Worm (Caenorhabditis elegans): ENCODE data around the gene srg-66.

The srg-66 gene

ce11 chrV:5444037-5444436 is 38.2 kb downstream of the srg-66 start:
- no peak for TF ChIP-seq ztf-29 (GFP tag; IDR thresholded peaks at IDR 0.05)
- TF ChIP-seq tab-1 (GFP tag; IDR thresholded peaks at IDR 0.05), result no peak
- no peak for TF ChIP-seq ref-1 (GFP tag; conservative IDR thresholded peaks at IDR 0.05)
- TF ChIP-seq ztf-23 (GFP tag; IDR thresholded peaks at IDR 0.05), result no peak
- no peak for TF ChIP-seq klf-2 (GFP tag; conservative IDR thresholded peaks at IDR 0.05)
- no peak for TF ChIP-seq flt-1 (GFP tag; IDR thresholded peaks at IDR 0.05)
- no peak for TF ChIP-seq med-1 (GFP tag; optimal IDR thresholded peaks at IDR 0.05; ENCODE audit: insufficient read depth)
- TF ChIP-seq cog-1 (tag; optimal IDR thresholded peaks at IDR 0.05), result no peak
- TF ChIP-seq T22C8.4 (GFP tag; IDR thresholded peaks at IDR 0.05), result no peak

DNA sequence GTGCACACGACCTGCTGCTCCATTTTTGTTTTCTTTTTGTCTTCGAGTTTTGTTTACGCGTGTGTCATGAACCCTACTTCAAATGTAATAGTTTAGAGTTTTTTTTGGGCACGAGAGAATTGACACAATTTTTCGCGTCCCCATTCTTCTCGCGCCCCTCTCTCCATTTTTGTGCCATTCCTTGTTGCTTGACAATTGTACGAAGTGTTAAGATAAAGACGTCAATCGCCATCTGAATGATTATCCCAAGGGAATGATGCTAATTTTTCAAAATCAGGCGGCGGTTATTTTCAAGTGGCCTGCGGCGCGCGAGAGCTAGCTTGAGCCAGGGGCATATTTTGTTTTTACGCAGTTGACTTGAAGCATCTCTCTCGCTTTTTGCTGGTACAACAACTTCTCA is 39.8 kb downstream of the srg-66 start:
- TF ChIP-seq cog-1 (tag; optimal IDR thresholded peaks at IDR 0.05) (no peak), flt-1 (GFP tag; IDR thresholded peaks at IDR 0.05) (no peak), ztf-29 (GFP tag; IDR thresholded peaks at IDR 0.05) (no peak), klf-2 (GFP tag; conservative IDR thresholded peaks at IDR 0.05) (no peak), ztf-23 (GFP tag; IDR thresholded peaks at IDR 0.05) (no peak), med-1 (GFP tag; optimal IDR thresholded peaks at IDR 0.05; ENCODE audit: insufficient read depth) (no peak), T22C8.4 (GFP tag; IDR thresholded peaks at IDR 0.05) (no peak), tab-1 (GFP tag; IDR thresholded peaks at IDR 0.05) (no peak), ref-1 (GFP tag; conservative IDR thresholded peaks at IDR 0.05) (no peak)

DNA sequence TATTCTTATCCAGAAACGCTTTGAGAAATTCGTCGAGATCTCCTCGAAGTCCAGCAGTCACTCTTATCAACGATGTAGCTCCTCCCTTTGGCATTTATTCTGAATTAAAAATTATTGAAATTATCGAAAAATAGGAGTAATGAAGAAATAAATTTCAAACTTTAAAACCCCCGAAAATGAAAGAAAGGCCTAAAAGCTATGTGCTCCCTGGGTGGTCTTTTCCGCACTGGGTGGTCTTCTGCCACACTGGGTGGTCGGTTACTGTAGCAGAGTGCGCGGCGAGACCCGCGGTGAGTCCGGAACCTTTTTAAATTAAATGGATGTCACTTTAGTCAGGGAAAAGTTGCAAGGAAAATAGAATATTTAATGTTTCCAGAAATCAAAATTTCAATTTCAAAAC is 43.1 kb downstream of the srg-66 start, which contains the start of gene snpc-1.3:
Gene snpc-1.3 (minus strand): TSS at position 101 of the 400 bp plus-strand sequence.
- TF ChIP-seq flt-1 (GFP tag; IDR thresholded peaks at IDR 0.05), result no peak
- no peak for TF ChIP-seq T22C8.4 (GFP tag; IDR thresholded peaks at IDR 0.05)
- no peak for TF ChIP-seq ztf-29 (GFP tag; IDR thresholded peaks at IDR 0.05)
- no peak for TF ChIP-seq ztf-23 (GFP tag; IDR thresholded peaks at IDR 0.05)
- TF ChIP-seq tab-1 (GFP tag; IDR thresholded peaks at IDR 0.05), result no peak
- TF ChIP-seq ref-1 (GFP tag; conservative IDR thresholded peaks at IDR 0.05), result no peak
- TF ChIP-seq klf-2 (GFP tag; conservative IDR thresholded peaks at IDR 0.05), result no peak
- no peak for TF ChIP-seq cog-1 (tag; optimal IDR thresholded peaks at IDR 0.05)
- TF ChIP-seq med-1 (GFP tag; optimal IDR thresholded peaks at IDR 0.05; ENCODE audit: insufficient read depth), result no peak

DNA sequence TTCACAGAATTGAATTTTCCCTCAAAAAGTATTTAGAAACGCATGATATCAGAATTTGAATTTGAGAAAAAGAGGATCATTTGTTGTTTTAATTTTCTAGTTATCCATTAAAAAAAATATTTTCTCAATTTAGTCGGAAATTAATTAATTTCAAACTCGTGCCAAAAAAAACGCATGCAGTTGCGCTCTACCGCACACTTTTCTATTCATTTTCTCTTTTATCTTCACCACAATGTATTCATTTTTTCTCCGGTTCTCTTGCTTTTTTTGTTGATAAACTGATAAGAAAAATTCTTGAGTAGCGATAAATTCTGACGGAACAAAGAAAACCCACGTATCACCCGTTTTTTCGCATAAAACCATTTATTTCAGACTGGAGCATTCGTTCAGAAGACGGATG is 49.2 kb downstream of the srg-66 start, which contains the start of gene acl-6:
Gene acl-6 (plus strand): TSS at position 367 of the 400 bp plus-strand sequence.
- no peak for TF ChIP-seq cog-1 (tag; optimal IDR thresholded peaks at IDR 0.05)
- TF ChIP-seq tab-1 (GFP tag; IDR thresholded peaks at IDR 0.05), result no peak
- TF ChIP-seq ref-1 (GFP tag; conservative IDR thresholded peaks at IDR 0.05), result no peak

DNA sequence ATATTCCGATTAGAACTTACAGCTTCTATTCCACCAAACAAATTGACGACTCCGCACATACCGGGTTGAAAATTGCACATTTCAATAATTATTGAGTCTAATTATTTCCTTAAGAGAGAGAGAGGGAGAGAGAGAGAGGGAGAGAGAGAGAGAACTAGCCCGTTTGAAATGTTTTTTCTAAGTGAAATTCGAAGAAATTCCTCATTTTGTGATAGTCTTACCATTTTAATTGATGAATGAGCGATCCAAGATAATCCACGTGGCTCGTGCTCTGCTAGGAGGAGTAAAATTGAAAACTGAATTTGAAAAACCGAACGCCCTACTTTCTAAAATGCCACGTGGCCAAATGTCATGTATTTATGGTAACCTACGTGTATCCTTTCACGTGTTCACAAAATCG is 49.7 kb downstream of the srg-66 start, which contains the start of gene F08F3.8:
Gene F08F3.8 (minus strand): TSS at position 101 of the 400 bp plus-strand sequence.
- TF ChIP-seq flt-1 (GFP tag; IDR thresholded peaks at IDR 0.05) (no peak), cog-1 (tag; optimal IDR thresholded peaks at IDR 0.05) (no peak), T22C8.4 (GFP tag; IDR thresholded peaks at IDR 0.05) (no peak), ref-1 (GFP tag; conservative IDR thresholded peaks at IDR 0.05) (no peak), klf-2 (GFP tag; conservative IDR thresholded peaks at IDR 0.05) (no peak), ztf-23 (GFP tag; IDR thresholded peaks at IDR 0.05) (no peak), ztf-29 (GFP tag; IDR thresholded peaks at IDR 0.05) (no peak), med-1 (GFP tag; optimal IDR thresholded peaks at IDR 0.05; ENCODE audit: insufficient read depth) (no peak), tab-1 (GFP tag; IDR thresholded peaks at IDR 0.05) (no peak)
